Fruit fly (Drosophila melanogaster) S2 (cell line): ENCODE measurements around the gene BomT3.
A peak's percentile ranks its signal among the peaks of the same experiment; 100 is the strongest.

Source experiments
- CG8478 ChIP-seq: fragments of >200 bp; optimal IDR thresholded peaks from 2 replicates; lab custom pipeline; 2018
- CTCF ChIP-seq, 2 experiments: fragments of >200 bp; optimal IDR thresholded peaks; 2 replicates each; lab custom pipeline; 2018

The BomT3 gene

DNA sequence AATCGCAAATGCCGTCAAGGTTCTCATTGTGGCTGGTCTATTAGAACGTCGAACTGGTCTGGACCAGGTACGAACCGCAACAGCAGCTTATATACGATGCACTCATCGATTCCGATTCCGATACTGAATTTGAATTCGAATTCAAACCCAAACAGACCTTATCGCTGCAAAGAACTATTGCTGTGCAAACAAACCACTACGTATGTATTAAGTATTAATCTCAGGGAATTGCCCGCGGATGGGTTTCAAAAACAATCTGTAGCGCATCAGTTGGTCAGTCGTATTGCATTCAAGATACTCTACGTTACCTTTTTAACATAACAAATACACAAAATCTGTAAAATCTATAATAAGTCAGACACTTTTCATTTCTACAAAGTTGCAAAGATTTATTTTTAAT, at the start of gene BomT3:
Gene BomT3, minus strand, starts transcription at position 101 of the 400 bp plus-strand sequence.
- TF ChIP-seq CTCF (optimal IDR thresholded peaks at IDR 0.05; lab: Kevin White, UChicago) (no peak), CG8478 (lab: Kevin White, UChicago) (no peak)

DNA sequence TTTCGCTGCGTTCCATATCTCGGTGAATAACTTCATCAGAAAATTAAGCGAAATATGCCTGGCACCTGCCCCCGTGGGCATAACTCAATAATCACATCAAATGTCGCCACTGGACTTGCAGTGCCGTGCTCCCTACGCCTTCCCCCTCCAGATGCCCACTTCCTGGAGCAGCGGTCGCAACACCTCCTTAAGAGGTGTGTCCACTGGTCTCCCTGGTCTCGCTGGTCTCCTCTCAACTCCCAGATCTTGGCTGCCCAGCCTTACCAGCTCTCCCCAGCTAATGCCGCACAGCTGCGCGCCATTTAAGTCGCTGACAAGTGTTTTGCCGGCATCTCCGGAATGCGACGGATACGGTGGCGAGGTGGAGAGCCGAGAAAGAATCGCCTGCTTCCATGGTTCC, 49.3 kb upstream of the BomT3 start:
- TF ChIP-seq CG8478 (lab: Kevin White, UChicago) (no peak), CTCF (optimal IDR thresholded peaks at IDR 0.05; lab: Kevin White, UChicago) (no peak)

DNA sequence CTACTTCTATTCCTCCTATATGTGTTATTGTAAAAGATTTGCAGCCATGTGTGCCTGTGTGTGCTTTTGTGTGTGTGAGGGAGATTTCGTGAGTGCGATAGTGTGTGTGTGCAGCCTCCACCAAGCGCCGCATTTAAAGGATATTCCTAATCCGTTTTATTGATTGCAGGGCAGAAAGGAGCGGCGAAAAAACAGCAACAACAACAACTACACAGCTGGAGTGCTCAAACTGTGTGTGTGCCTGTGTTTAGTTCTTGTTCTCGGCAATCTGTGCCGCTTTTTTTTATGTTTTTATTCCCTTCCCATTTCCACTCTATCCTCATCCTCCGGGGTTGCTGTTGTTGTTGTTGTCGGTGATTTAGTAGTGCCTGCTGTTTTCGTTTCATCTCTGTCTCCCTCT, 48.3 kb upstream of the BomT3 start:
- TF ChIP-seq CG8478 (lab: Kevin White, UChicago), result no peak
- no peak for TF ChIP-seq CTCF (optimal IDR thresholded peaks at IDR 0.05; lab: Kevin White, UChicago)

DNA sequence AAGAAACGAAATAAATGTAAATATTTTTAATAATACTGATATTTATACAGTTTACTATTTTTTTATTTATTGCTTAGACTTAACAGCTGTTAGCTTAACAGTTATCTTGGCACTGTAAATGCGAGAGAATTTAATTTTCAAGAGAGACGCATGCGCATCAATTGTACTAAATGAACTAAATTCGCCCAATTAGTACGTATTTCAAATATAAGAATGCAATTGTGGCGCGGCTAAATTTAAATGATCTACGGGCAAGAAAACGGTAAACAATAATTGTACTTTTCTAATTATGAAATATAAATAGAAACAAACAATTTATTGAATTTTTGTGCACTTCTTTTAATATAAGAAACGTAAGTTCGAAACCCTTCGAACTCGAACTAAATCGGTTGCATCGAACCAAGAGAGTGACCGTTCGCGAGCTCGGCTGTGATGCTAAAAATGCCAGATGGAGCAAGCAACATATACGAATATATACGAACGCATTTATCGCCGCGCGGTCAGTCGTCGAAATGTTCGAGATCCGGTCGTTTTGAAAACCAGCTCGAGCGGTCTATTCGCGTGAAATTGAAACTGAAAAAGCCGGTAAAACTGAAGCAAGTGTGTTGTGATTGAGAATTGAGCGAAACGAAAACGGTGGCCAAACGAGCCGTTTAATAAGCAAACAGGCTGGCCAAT, 47.3 kb upstream of the BomT3 start, which contains the start of gene SKIP:
Gene SKIP, plus strand, starts transcription at position 494 of the 678 bp plus-strand sequence.
- TF ChIP-seq CTCF (optimal IDR thresholded peaks at IDR 0.05; lab: Kevin White, UChicago) (no peak), CG8478 (lab: Kevin White, UChicago) (no peak)

DNA sequence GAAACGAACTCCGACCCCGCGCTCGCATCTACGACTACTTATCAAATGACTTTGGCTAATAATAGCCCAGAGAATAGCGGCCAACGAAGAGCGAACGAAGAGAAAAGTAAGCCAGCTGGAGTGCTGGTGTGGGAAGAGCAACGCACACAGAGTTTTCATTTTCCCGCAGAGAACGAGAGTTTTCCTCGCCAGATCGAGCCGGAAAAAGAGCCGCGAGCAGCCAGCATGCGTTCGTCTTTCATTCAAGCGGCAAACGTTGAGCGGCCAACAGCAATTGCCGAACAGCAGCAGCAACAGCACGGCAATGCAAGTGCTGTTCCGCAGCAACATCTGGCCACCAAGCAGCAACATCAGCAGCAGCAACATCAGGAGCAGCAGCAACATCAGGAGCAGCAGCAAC, 38.7 kb upstream of the BomT3 start:
- TF ChIP-seq CG8478 (lab: Kevin White, UChicago) (no peak), CTCF (optimal IDR thresholded peaks at IDR 0.05; lab: Kevin White, UChicago) (no peak)

DNA sequence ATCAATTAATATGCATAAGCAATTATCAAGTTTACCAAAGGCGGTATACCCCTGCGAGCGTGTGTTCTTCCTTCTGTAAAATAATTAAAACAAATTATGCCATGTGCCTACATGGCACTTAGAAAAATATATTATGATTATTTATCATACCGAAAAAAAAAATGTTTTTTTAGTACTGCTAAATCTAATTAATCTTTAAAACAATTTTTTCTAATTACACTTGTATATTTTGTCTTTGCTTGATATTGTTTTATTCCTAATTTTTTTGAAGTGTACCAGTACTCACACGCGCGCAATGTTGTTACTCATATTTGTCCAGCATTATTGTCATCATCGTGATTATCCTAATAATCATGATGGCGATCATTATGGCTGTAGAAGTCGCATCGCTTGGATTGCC, 37.1 kb upstream of the BomT3 start:
- TF ChIP-seq CG8478 (lab: Kevin White, UChicago) (no peak), CTCF (optimal IDR thresholded peaks at IDR 0.05; lab: Kevin White, UChicago) (no peak)

DNA sequence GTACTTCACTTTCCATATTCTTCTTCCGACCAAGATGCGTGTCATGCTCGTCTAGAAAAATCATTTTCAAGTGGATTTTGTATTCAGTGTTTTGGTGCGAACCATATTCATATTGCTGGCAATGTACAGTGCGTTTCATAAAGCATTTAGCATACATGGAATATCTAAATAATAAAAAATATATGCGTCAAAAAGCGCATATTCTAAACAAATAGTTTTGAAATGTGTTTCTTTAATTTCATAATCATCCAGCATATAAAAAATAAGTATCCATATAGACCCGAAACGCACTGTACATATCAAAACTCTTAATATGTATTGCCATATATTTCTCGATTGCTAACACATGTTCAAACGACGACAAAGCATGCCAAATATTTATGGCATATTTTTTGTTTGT, 35.0 kb upstream of the BomT3 start:
- no peak for TF ChIP-seq CG8478 (lab: Kevin White, UChicago)
- no peak for TF ChIP-seq CTCF (optimal IDR thresholded peaks at IDR 0.05; lab: Kevin White, UChicago)

DNA sequence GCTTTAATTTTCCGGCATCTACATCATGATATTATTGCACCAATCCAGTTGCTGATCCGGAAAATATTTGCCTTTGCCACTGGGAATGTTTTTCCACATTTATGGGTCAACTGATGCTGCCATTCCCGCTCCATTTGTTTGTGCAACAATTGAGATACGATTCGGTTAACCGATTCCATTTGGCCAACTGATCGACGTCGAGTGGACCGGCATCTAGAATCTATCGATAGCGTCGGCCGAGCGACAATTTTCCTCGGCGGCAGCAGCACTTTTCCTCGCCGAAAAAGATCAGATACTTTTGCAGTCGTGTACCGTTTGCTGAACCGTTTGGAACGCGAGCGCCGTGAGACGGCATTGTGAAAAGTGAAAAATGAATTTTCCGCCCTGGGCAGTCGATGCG, 33.6 kb upstream of the BomT3 start, which contains the start of gene CG42390:
Gene CG42390, plus strand, starts transcription at position 301 of the 400 bp plus-strand sequence.
- TF ChIP-seq CG8478 (lab: Kevin White, UChicago) (no peak), CTCF (optimal IDR thresholded peaks at IDR 0.05; lab: Kevin White, UChicago) (no peak)

DNA sequence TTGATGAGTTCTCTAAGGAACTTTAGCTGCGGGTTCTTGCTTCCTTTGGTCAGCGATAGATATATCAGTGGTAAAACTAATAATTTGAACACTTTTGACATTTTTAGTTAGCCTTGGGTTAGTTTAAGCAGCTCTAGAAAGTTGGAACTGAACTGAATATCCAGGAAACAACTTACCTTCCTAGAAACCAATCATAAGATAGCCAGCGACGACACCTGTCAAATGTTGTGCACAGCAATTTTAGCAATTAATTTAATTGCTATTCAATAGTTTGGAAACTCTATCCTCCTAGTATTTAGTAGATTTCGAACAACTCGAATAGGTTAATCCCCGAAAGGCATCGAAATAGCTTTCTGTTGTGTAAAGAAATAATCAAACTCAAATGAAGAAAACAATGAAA, 33.2 kb upstream of the BomT3 start, which contains the start of gene Ir94c:
Gene Ir94c, minus strand, starts transcription at position 101 of the 400 bp plus-strand sequence.
- no peak for TF ChIP-seq CTCF (optimal IDR thresholded peaks at IDR 0.05; lab: Kevin White, UChicago)
- TF ChIP-seq CG8478 (lab: Kevin White, UChicago), result no peak

DNA sequence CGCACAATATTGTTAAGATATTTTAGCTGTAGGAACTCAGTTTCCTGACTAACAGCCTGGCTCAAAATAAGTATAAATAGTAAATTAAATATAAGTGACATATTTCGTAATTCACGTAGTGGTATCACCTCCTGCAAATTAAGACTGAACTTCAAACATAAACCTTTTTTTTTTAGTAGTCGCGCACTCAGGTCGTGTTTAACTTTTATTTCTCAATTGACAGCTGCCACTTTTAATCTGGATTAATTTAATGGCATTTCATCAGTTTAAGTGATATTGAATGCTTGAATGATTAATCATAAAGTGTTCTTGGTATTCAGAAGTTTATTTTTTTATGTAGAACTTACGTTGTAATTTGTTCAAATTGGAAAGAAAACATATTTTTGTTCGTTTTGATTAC, 31.0 kb upstream of the BomT3 start, which contains the start of gene Ir94b:
Gene Ir94b, minus strand, starts transcription at position 101 of the 400 bp plus-strand sequence.
- TF ChIP-seq CTCF (optimal IDR thresholded peaks at IDR 0.05; lab: Kevin White, UChicago), result no peak
- TF ChIP-seq CG8478 (lab: Kevin White, UChicago), result no peak

DNA sequence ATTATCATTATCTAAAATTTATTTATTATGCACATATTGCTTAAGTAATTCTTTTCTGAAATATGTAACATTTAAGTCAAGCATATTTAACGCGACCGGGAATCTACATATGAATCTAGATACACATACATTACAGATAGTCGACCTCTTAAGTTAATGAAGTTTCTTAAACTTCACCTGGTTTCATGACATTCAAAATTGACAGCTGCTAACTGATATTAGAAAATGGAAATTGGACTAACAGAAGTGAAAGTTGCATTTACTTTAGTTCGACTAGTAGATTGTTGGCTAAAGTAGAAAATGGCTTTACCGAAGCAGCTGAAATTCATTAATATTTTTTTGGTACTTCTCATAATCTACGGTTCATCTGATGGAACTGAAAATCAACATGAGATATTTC, 26.9 kb upstream of the BomT3 start, which contains the start of gene Ir94a:
Gene Ir94a, plus strand, starts transcription at position 301 of the 400 bp plus-strand sequence.
- TF ChIP-seq CTCF (optimal IDR thresholded peaks at IDR 0.05; lab: Kevin White, UChicago), result no peak
- no peak for TF ChIP-seq CG8478 (lab: Kevin White, UChicago)

DNA sequence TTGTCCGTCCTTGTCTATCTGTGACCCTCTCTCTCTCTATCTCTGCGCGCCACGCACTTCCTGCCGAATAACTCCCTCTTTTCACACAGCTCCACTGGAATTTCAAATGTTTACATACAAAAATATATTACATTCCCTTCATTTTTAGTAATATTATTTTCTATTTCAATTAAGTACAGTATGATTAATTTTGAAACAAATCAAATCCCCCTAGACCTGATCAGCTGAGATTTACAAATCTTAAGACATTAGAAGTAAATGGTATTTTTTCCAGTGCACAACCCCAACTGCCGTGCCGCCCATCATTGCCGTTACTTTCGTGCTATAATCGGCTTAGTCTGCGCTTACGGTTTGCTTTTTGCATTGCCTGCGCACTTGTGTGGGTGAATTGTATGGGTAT, 22.1 kb upstream of the BomT3 start:
- TF ChIP-seq CTCF (optimal IDR thresholded peaks at IDR 0.05; lab: Kevin White, UChicago) (no peak), CG8478 (lab: Kevin White, UChicago) (no peak)

DNA sequence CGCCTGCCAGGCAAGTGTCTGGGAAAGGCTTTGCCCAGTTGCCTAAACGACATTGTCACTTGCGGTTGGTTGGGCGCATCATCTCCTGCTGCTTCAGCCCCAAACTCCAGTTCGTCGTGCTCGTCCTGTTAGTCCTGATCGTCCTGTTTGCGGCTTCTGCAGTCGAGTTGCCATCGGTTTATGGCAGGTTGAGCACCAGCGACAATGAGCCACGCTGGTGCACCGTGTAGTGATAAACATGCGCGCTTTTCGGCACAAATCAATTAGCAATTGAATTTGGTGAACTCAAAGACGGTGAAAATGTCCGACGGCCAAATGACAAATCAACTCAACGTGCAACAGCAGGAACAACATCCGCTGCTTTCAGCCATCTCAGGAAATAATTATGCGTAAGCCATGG, 16.9 kb upstream of the BomT3 start, which contains the start of gene CG13407:
Gene CG13407, plus strand, starts transcription at position 301 of the 400 bp plus-strand sequence.
- no peak for TF ChIP-seq CG8478 (lab: Kevin White, UChicago)
- no peak for TF ChIP-seq CTCF (optimal IDR thresholded peaks at IDR 0.05; lab: Kevin White, UChicago)

DNA sequence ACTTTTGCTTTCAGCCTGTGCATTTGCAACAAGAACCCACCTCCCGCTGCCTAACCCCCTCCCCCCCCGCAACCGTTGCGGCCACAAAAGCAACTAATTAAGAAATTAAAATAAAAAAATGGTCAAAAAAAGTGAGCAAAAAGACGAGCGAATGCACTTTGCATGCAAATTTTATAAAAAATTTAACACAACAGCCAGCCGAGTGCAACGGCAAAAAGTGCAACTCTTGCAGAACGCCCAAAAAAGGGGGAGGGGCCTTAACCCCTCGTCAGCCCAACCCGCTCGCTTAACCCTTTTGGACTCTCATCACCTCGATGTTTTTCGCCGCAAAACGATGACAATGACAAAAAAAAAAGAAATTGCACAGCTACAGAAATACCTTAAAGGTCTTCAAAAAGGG, 10.7 kb upstream of the BomT3 start:
- TF ChIP-seq CTCF (optimal IDR thresholded peaks at IDR 0.05; lab: Kevin White, UChicago) (no peak), CG8478 (lab: Kevin White, UChicago) (no peak)

DNA sequence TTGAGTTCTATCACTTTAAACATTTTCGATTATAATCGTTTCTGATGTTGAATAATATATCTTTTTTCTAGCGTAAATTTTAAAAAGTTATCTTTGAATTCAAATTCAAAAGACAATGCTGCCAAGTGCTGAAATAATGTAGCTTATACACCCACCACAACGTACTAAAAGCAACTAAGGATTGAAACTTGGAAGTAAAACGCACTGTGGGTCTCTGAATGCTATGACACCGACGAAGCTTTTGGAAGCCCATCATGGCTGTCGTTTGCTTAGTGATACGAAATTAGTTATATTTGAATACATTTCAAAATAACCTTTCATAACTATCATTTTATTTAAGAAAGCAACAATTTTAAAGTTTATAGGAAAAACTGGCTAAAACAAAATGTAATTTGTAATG, 7.8 kb upstream of the BomT3 start:
- TF ChIP-seq CG8478 (lab: Kevin White, UChicago), result no peak
- TF ChIP-seq CTCF (optimal IDR thresholded peaks at IDR 0.05; lab: Kevin White, UChicago), result peak; percentile 19 to 51

DNA sequence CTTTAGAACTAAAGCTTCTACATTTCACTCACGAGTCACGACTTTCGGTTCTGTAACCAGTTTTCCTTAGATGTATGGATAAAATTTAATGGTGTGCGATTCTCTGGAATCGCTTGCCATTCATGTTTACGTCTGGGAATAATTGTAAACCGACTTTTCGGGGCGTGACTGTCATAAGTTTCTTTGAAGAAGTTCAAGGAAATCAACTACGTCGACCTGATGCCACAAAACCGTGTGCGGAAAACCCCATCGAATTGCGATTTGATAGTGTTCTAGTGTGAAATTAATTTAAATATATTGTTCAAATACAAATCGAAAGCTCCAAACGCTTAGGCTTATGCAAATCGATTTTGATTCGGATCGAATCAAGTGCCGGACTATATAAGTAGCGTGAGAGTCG, 578 bp upstream of the BomT3 start, which contains the start of gene BomBc3:
Gene BomBc3, plus strand, starts transcription at position 301 of the 400 bp plus-strand sequence.
- TF ChIP-seq CTCF (optimal IDR thresholded peaks at IDR 0.05; lab: Kevin White, UChicago) (no peak), CG8478 (lab: Kevin White, UChicago) (no peak)
